Worm (Caenorhabditis elegans): Measurements from ENCODE around the gene R11G1.7.

DNA sequence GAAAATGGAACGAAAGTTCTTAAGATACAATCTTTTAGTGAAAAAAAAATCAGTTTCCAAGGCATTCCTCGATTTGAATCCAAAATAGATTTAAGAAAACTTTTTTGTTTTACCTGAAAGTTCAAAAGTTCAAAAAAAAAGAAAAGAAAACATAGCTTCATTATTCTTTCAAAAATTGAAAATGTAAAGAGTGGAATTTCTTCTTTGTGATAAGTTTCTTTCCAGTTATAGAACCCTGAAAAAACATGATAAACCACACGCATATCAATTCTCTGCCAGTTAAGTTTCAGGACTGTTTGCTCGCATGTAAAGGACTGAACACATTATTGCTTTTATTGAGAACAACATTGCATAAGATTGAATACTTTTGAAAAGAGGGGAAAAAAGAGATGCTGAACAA lies 44.3 kb upstream of the R11G1.7 start:
- no peak for TF ChIP-seq odd-2 (tag; optimal IDR thresholded peaks at IDR 0.05)
- no peak for TF ChIP-seq ama-1 (optimal IDR thresholded peaks at IDR 0.05)
- no peak for TF ChIP-seq pqm-1 (tag; optimal IDR thresholded peaks at IDR 0.05)
